Worm (Caenorhabditis elegans) whole organism, mixed stage, embryonic: ENCODE results near the gene K09B3.1.
A peak's percentile ranks its signal among the peaks of the same experiment; 100 is the strongest.

Experiments used
- M03D4.4 ChIP-seq: sonication (generic microtip); optimal IDR thresholded peaks from 2 replicates; lab custom pipeline; 2017; ENCODE audit warnings: mild to moderate bottlenecking, missing genetic modification characterization, missing compliant biosample characterization
- bed-3 ChIP-seq: fragments of 200-800 bp; sonication (Bioruptor generic); optimal IDR thresholded peaks from 3 replicates; lab custom pipeline; 2018; ENCODE audit warnings: mild to moderate bottlenecking, missing genetic modification characterization, moderate library complexity, missing compliant biosample characterization
- blmp-1 ChIP-seq: fragments of 150-350 bp; optimal IDR thresholded peaks from 2 replicates; lab custom pipeline; 2014; ENCODE audit warnings: missing biosample characterization, missing genetic modification characterization
- ceh-39 ChIP-seq: fragments of 150-350 bp; optimal IDR thresholded peaks from 2 replicates; lab custom pipeline; 2014; ENCODE audit warnings: missing biosample characterization, missing genetic modification characterization
- ceh-43 ChIP-seq: fragments of 200-800 bp; sonication (Bioruptor generic); optimal IDR thresholded peaks from 2 replicates; lab custom pipeline; 2018; ENCODE audit warnings: mild to moderate bottlenecking, missing genetic modification characterization, moderate library complexity, missing compliant biosample characterization
- ceh-83 ChIP-seq: fragments of 200-800 bp; sonication (Bioruptor generic); optimal IDR thresholded peaks from 2 replicates; lab custom pipeline; 2018; ENCODE audit warnings: mild to moderate bottlenecking, missing genetic modification characterization, missing compliant biosample characterization
- ces-1 ChIP-seq: fragments of 150-350 bp; optimal IDR thresholded peaks from 2 replicates; lab custom pipeline; 2014; ENCODE audit warnings: missing biosample characterization, missing genetic modification reagents, missing genetic modification characterization
- cnd-1 ChIP-seq: fragments of 200-800 bp; sonication (Bioruptor generic); optimal IDR thresholded peaks from 2 replicates; lab custom pipeline; 2018; ENCODE audit warnings: mild to moderate bottlenecking, missing genetic modification characterization, missing compliant biosample characterization
- drap-1 ChIP-seq: fragments of 200-800 bp; sonication (Bioruptor generic); optimal IDR thresholded peaks from 3 replicates; lab custom pipeline; 2018; ENCODE audit warnings: mild to moderate bottlenecking, missing genetic modification characterization, missing compliant biosample characterization
- elt-1 ChIP-seq: sonication (generic microtip); optimal IDR thresholded peaks from 2 replicates; lab custom pipeline; 2017; ENCODE audit warnings: missing genetic modification characterization, mild to moderate bottlenecking, missing compliant biosample characterization, antibody characterized with exemption, moderate library complexity, borderline replicate concordance; ENCODE audit not compliant: insufficient read depth
- elt-3 ChIP-seq: fragments of 150-350 bp; optimal IDR thresholded peaks from 2 replicates; lab custom pipeline; 2014; ENCODE audit warnings: missing biosample characterization, missing genetic modification characterization
- ham-2 ChIP-seq: fragments of 200-800 bp; sonication (Bioruptor generic); optimal IDR thresholded peaks from 2 replicates; lab custom pipeline; 2018; ENCODE audit warnings: mild to moderate bottlenecking, missing genetic modification characterization, missing compliant biosample characterization
- hlh-1 ChIP-seq: fragments of 150-350 bp; optimal IDR thresholded peaks from 2 replicates; lab custom pipeline; 2014; ENCODE audit warnings: missing biosample characterization, missing genetic modification reagents, missing genetic modification characterization
- lin-13 ChIP-seq: fragments of 150-350 bp; optimal IDR thresholded peaks from 2 replicates; lab custom pipeline; 2014; ENCODE audit warnings: missing biosample characterization, missing genetic modification characterization
- lin-32 ChIP-seq: fragments of 200-800 bp; sonication (Bioruptor generic); optimal IDR thresholded peaks from 2 replicates; lab custom pipeline; 2018; ENCODE audit warnings: mild to moderate bottlenecking, missing genetic modification characterization, missing compliant biosample characterization
- lsy-2 ChIP-seq: fragments of 150-350 bp; optimal IDR thresholded peaks from 2 replicates; lab custom pipeline; 2014; ENCODE audit warnings: missing biosample characterization, missing genetic modification characterization
- mab-5 ChIP-seq: fragments of 150-350 bp; optimal IDR thresholded peaks from 2 replicates; lab custom pipeline; 2014; ENCODE audit warnings: missing biosample characterization, missing genetic modification characterization
- mep-1 ChIP-seq: fragments of 150-350 bp; optimal IDR thresholded peaks from 2 replicates; lab custom pipeline; 2017; ENCODE audit warnings: missing biosample characterization, missing genetic modification reagents, missing genetic modification characterization, inconsistent platforms
- mls-2 ChIP-seq: sonication (generic microtip); optimal IDR thresholded peaks from 2 replicates; lab custom pipeline; 2016; ENCODE audit warnings: mild to moderate bottlenecking, missing genetic modification characterization, moderate library complexity, missing compliant biosample characterization
- nhr-12 ChIP-seq: fragments of 150-350 bp; optimal IDR thresholded peaks from 2 replicates; lab custom pipeline; 2014; ENCODE audit warnings: missing biosample characterization, missing genetic modification characterization
- nhr-2 ChIP-seq: fragments of 150-350 bp; optimal IDR thresholded peaks from 2 replicates; lab custom pipeline; 2014; ENCODE audit warnings: missing biosample characterization, missing genetic modification characterization
- nhr-237 ChIP-seq: fragments of 150-350 bp; optimal IDR thresholded peaks from 2 replicates; lab custom pipeline; 2014; ENCODE audit warnings: missing biosample characterization, missing genetic modification characterization
- nhr-76 ChIP-seq: sonication (generic microtip); optimal IDR thresholded peaks from 2 replicates; lab custom pipeline; 2017; ENCODE audit warnings: missing biosample characterization, missing genetic modification characterization
- snpc-4 ChIP-seq: fragments of 150-350 bp; optimal IDR thresholded peaks from 2 replicates; lab custom pipeline; 2014; ENCODE audit warnings: missing biosample characterization, missing genetic modification characterization
- sptf-1 ChIP-seq: sonication (generic microtip); optimal IDR thresholded peaks from 2 replicates; lab custom pipeline; 2017; ENCODE audit warnings: mild to moderate bottlenecking, missing genetic modification characterization, moderate library complexity, missing compliant biosample characterization
- tbx-8 ChIP-seq: fragments of 200-800 bp; sonication (Bioruptor generic); optimal IDR thresholded peaks from 2 replicates; lab custom pipeline; 2018; ENCODE audit warnings: mild to moderate bottlenecking, missing genetic modification characterization, moderate library complexity, missing compliant biosample characterization
- unc-120 ChIP-seq: sonication (generic microtip); optimal IDR thresholded peaks from 2 replicates; lab custom pipeline; 2017; ENCODE audit warnings: missing genetic modification characterization, missing compliant biosample characterization; ENCODE audit not compliant: poor library complexity, severe bottlenecking
- unc-39 ChIP-seq: fragments of 150-350 bp; optimal IDR thresholded peaks from 2 replicates; lab custom pipeline; 2014; ENCODE audit warnings: missing biosample characterization, missing genetic modification characterization
- unc-62 ChIP-seq: fragments of 150-350 bp; optimal IDR thresholded peaks from 2 replicates; lab custom pipeline; 2014; ENCODE audit warnings: missing biosample characterization, missing genetic modification reagents, missing genetic modification characterization
- zip-8 ChIP-seq: fragments of 150-350 bp; optimal IDR thresholded peaks from 2 replicates; lab custom pipeline; 2014; ENCODE audit warnings: missing biosample characterization, missing genetic modification characterization
- ztf-11 ChIP-seq: fragments of 150-350 bp; optimal IDR thresholded peaks from 2 replicates; lab custom pipeline; 2014; ENCODE audit warnings: missing biosample characterization, missing genetic modification characterization

Gene K09B3.1

DNA sequence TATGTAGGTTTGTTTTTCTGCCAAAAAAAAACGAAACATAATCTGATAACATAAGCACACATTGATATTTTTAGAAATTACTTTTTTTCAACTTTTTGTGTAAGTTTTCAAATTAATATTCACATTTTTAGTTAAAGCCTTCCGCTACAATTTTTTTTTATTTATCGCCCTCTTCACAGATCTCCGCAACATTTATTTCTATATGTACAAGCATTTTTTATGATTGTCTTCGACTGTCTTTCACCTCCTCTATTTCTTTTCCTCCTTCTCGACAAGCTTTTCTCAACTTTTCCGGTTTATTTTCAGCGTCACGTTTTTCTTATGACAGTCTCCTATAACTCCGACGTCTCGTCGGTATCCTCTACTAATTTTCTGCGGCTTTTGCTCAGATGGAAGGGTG lies 38.6 kb upstream of the K09B3.1 start, which contains the start of gene best-20:
best-20 (plus strand) TSS at position 301 of the 400 bp plus-strand sequence.
- no peak for TF ChIP-seq blmp-1 (tag; lab: Kevin White, UChicago)
- no peak for TF ChIP-seq nhr-12 (tag; lab: Kevin White, UChicago)
- TF ChIP-seq mep-1 (tag; lab: Kevin White, UChicago) = no peak
- no peak for TF ChIP-seq M03D4.4 (tag; lab: Kevin White, UChicago)
- no peak for TF ChIP-seq tbx-8
- TF ChIP-seq unc-62 = no peak
- TF ChIP-seq nhr-76 (tag; lab: Kevin White, UChicago) = no peak

DNA sequence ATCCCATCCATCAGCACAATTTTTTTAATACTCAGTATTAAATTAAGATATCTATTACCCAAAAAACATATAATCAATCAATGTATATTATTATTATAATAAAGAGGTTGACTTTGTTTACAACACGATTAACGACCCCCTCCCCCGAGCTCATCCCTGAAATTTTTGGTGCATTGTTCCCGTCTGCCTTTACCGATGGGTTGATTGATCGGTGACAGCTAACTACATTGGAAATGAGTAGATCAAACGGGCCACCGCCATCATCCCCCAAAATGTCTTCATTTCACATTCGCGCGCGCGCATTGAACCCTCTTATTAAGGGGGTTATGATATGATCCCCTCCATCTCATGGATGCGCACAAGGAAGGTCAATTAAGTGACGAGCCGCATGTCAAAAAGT lies 34.7 kb upstream of the K09B3.1 start:
- no peak for TF ChIP-seq drap-1
- TF ChIP-seq unc-62 = peak; percentile 74

DNA sequence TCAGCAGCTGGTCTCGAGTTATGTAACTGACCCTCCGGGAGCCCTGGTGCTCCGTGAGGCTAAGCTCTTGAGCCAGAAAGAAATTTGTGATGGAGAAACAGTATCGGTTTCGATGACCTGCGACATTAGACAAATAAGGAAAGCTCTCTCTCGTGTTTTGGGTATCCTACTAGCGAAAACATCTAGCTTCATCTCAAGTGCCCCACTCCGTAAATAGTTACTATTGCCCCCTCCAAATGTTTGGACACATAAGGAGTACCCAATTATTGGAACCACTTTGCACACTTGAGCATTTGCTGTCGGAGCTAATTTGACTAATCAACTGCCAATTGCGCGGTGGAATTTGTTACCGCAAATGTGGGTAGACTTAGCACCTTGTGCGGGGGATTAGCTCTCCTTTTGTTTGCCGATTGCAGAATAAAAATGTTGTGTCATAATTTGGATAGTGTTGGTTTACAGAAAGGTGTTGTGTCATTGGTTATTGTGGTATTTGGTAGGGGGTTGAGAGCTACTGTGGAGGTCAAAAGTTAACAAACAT lies 30.5 kb upstream of the K09B3.1 start:
- no peak for TF ChIP-seq ham-2 (GFP tag; lab: Kevin White, UChicago)
- TF ChIP-seq zip-8 (tag; lab: Kevin White, UChicago) = peak; percentile 42
- no peak for TF ChIP-seq snpc-4 (tag; lab: Kevin White, UChicago)
- no peak for TF ChIP-seq bed-3 (GFP tag; lab: Kevin White, UChicago)
- peak; percentile 71 for TF ChIP-seq ces-1 (GFP tag; lab: Kevin White, UChicago)
- no peak for TF ChIP-seq M03D4.4 (tag; lab: Kevin White, UChicago)
- no peak for TF ChIP-seq cnd-1 (tag; lab: Kevin White, UChicago)
- no peak for TF ChIP-seq elt-1 (tag; lab: Kevin White, UChicago)
- TF ChIP-seq unc-39 (tag; lab: Kevin White, UChicago) = no peak
- no peak for TF ChIP-seq lin-32
- peak; percentile 3 for TF ChIP-seq ztf-11 (tag; lab: Kevin White, UChicago)
- peak; percentile 88 for TF ChIP-seq nhr-2 (tag; lab: Kevin White, UChicago)

DNA sequence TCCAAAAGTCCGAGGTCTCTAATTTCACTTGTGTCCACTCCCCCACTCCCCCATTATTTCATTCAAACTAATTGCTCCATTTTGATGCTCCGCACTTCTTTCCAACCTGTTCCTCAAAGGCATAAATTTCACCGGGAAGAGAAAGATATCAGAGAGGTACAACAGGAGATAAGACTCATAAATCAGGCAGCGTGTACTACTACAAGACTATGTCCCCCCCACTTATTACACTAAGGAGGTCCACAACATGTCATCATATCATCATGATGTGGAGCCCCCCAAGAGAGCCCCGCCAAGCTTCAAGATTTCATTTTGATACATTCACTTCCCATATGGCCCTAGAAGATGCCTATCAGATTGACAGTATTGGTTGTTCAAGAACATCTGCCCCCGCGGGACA lies 29.1 kb upstream of the K09B3.1 start:
- TF ChIP-seq mab-5 (tag; lab: Kevin White, UChicago) (peak; percentile 82), snpc-4 (tag; lab: Kevin White, UChicago) (no peak), lin-13 (no peak), elt-1 (tag; lab: Kevin White, UChicago) (no peak), cnd-1 (tag; lab: Kevin White, UChicago) (peak; percentile 22), nhr-76 (tag; lab: Kevin White, UChicago) (no peak), mls-2 (tag; lab: Kevin White, UChicago) (no peak), drap-1 (no peak), unc-62 (peak; percentile 86), elt-3 (no peak), nhr-237 (no peak), lin-32 (no peak), zip-8 (tag; lab: Kevin White, UChicago) (no peak), sptf-1 (tag; lab: Kevin White, UChicago) (no peak), ztf-11 (tag; lab: Kevin White, UChicago) (no peak)

DNA sequence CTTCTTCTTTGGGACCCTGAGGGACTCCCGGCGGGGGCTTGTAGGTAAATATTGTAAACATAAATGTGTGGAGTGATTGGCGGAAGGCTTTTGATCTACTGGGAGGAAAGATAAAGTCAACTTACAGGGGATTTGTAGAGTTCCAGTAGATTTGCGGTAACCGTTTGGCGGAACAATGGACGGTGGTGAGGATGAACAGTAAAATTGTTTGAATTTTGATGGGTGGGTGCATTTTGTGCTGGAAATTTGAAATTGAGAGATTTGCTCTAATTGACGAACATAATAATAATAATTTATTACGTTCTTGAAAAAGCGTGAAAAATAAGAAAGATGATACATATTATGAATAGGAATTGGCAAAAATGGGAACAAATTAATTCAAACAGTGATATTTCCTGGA lies 27.9 kb upstream of the K09B3.1 start, which contains the start of gene vab-2:
vab-2 (minus strand) TSS at position 238 of the 400 bp plus-strand sequence.
- TF ChIP-seq ztf-11 (tag; lab: Kevin White, UChicago) (no peak), mep-1 (tag; lab: Kevin White, UChicago) (peak; percentile 14), elt-1 (tag; lab: Kevin White, UChicago) (no peak), ceh-83 (GFP tag; lab: Kevin White, UChicago) (peak; percentile 55)

DNA sequence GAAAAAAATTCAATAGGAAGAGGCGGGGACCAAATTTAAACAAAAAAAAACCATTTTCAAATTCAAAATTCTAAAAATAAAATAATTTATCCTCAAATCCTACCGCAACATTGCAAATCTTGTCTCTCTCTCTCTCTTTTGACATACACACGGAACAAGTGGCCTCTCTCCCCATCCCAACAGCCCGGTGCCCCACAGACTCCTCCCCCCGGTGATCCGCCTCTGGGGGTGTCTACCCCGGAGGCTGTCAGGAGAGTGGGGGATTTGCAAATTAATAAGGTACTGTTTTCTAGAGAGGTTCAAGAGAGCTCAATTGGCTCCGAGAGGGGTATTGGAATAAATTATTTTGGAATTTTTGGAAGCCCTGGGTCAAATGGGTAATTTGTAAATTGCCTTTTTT lies 26.8 kb upstream of the K09B3.1 start:
- TF ChIP-seq unc-62 = no peak
- TF ChIP-seq hlh-1 (tag; lab: Kevin White, UChicago) = peak; percentile 57
- TF ChIP-seq mls-2 (tag; lab: Kevin White, UChicago) = peak; percentile 6
- TF ChIP-seq, all 35 proteins: peak for 2

DNA sequence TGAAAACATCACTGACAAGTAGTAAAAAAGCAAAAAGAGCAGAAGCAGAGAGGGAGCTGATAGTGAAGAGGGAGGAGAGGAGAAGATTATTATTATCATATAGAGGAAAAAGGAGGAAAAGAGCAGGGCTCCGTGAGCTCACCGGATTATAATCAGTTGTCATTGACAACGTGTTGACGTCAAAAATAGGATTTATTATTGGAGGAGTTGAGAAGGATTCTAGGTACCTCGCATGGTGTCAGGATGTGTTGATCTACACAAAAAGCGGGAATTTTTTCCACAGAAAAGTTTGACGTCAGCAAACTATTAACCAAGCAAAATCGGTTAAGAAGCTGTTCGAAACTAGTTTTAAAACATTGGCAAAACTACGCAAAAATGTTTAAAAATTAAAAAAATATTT lies 20.4 kb upstream of the K09B3.1 start:
- TF ChIP-seq lin-13 (no peak), unc-120 (no peak), ztf-11 (tag; lab: Kevin White, UChicago) (no peak), nhr-2 (tag; lab: Kevin White, UChicago) (no peak), nhr-12 (tag; lab: Kevin White, UChicago) (no peak), zip-8 (tag; lab: Kevin White, UChicago) (no peak), M03D4.4 (tag; lab: Kevin White, UChicago) (no peak), ceh-83 (GFP tag; lab: Kevin White, UChicago) (no peak), mep-1 (tag; lab: Kevin White, UChicago) (no peak), ceh-43 (GFP tag; lab: Kevin White, UChicago) (no peak), drap-1 (no peak), nhr-76 (tag; lab: Kevin White, UChicago) (no peak), lsy-2 (tag; lab: Kevin White, UChicago) (no peak), sptf-1 (tag; lab: Kevin White, UChicago) (no peak), ceh-39 (tag; lab: Kevin White, UChicago) (no peak), mls-2 (tag; lab: Kevin White, UChicago) (no peak)
